Worm (Caenorhabditis elegans): Measurements from ENCODE around the gene srw-4.

Gene srw-4

DNA sequence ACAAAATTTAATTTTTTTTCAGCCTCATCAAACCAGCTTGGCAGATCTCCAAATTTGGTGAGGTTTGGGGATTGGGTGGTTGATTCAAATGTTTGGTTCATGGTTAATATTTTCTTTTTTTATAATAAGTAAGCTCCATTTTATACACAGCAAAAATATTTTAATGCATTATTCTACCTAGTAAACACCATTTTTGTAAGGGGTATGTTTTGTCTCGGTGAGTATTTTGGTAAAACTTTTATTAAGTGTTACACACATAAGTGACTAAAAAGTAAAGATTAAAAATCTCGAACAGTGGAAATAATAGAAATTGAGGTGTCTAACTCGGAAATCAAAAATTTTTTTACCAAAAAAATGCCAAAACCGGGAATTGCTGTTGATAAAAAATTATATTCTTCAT lies at the start of gene srw-4:
TSS of gene srw-4 (minus strand) at position 101 of the 400 bp plus-strand sequence.
- TF ChIP-seq mab-5 (tag; optimal IDR thresholded peaks at IDR 0.05) (no peak), ces-1 (GFP tag; optimal IDR thresholded peaks at IDR 0.05) (no peak), bed-3 (GFP tag; optimal IDR thresholded peaks at IDR 0.05) (no peak), ceh-39 (tag; optimal IDR thresholded peaks at IDR 0.05) (no peak), mep-1 (tag; optimal IDR thresholded peaks at IDR 0.05) (no peak), unc-62 (GFP tag; optimal IDR thresholded peaks at IDR 0.05) (no peak), tbx-8 (GFP tag; optimal IDR thresholded peaks at IDR 0.05) (no peak), cnd-1 (tag; optimal IDR thresholded peaks at IDR 0.05) (no peak)

DNA sequence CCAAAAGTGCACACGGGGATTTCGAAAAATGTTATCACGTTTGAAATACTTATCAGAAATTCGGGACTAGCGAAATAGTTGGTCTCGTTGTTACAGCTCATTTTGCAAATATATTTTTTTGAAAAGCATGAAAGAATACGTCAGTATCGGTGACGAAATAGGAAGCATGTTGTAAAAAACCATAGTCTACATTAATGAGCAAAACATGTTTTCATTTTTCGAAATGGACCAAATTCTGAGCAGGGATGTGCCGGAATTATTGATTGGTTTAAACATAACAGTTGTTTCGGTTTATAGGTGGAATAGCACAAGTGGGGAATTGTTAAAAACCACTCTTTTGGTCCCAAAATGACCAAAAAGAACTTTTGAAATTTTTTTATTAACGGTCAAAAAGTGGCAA lies 45.5 kb upstream of the srw-4 start, which contains the start of gene srh-247:
TSS of gene srh-247 (minus strand) at position 101 of the 400 bp plus-strand sequence.
- TF ChIP-seq elt-3 (tag; optimal IDR thresholded peaks at IDR 0.05), result no peak
- no peak for TF ChIP-seq zip-8 (tag; optimal IDR thresholded peaks at IDR 0.05)
- TF ChIP-seq ztf-11 (tag; optimal IDR thresholded peaks at IDR 0.05), result no peak
- no peak for TF ChIP-seq lsy-2 (tag; optimal IDR thresholded peaks at IDR 0.05)
- TF ChIP-seq sptf-1 (tag; optimal IDR thresholded peaks at IDR 0.05), result no peak
- no peak for TF ChIP-seq nhr-2 (tag; optimal IDR thresholded peaks at IDR 0.05)
- no peak for TF ChIP-seq mep-1 (tag; optimal IDR thresholded peaks at IDR 0.05)
- no peak for TF ChIP-seq lin-32 (GFP tag; optimal IDR thresholded peaks at IDR 0.05)
- TF ChIP-seq nhr-237 (tag; optimal IDR thresholded peaks at IDR 0.05), result no peak
- no peak for TF ChIP-seq hlh-1 (tag; optimal IDR thresholded peaks at IDR 0.05)
- TF ChIP-seq flh-1 (GFP tag; optimal IDR thresholded peaks at IDR 0.05), result no peak
- no peak for TF ChIP-seq ceh-83 (GFP tag; optimal IDR thresholded peaks at IDR 0.05)
- no peak for TF ChIP-seq drap-1 (GFP tag; optimal IDR thresholded peaks at IDR 0.05)

DNA sequence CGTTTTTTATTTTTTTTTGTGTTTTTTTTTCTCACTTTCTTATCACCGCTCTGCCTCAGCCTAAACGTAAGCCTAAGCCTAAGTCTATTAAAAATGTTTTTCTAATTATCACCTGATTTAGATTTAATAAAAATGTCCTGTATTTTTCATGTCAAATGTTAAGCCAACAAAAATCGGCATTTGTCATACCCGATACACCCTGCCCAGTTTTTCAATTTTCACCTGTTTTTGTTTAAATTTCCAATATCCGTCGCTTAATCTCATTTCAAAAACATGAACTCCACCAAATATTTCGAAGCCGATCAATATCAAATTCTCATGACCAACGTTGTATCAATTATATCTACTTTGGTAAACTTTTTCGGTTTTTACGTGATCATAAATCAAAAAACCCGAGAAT lies 42.7 kb upstream of the srw-4 start, which contains the start of gene C31B8.1:
TSS of gene C31B8.1 (plus strand) at position 301 of the 400 bp plus-strand sequence.
- TF ChIP-seq lsy-2 (tag; optimal IDR thresholded peaks at IDR 0.05) (no peak), nhr-237 (tag; optimal IDR thresholded peaks at IDR 0.05) (no peak), mep-1 (tag; optimal IDR thresholded peaks at IDR 0.05) (no peak), drap-1 (GFP tag; optimal IDR thresholded peaks at IDR 0.05) (no peak), ceh-83 (GFP tag; optimal IDR thresholded peaks at IDR 0.05) (no peak), zip-8 (tag; optimal IDR thresholded peaks at IDR 0.05) (no peak), ham-2 (GFP tag; optimal IDR thresholded peaks at IDR 0.05) (no peak), nhr-28 (tag; optimal IDR thresholded peaks at IDR 0.05) (no peak), hlh-1 (tag; optimal IDR thresholded peaks at IDR 0.05) (no peak), pha-4 (tag; optimal IDR thresholded peaks at IDR 0.05) (no peak), cnd-1 (tag; optimal IDR thresholded peaks at IDR 0.05) (no peak)

DNA sequence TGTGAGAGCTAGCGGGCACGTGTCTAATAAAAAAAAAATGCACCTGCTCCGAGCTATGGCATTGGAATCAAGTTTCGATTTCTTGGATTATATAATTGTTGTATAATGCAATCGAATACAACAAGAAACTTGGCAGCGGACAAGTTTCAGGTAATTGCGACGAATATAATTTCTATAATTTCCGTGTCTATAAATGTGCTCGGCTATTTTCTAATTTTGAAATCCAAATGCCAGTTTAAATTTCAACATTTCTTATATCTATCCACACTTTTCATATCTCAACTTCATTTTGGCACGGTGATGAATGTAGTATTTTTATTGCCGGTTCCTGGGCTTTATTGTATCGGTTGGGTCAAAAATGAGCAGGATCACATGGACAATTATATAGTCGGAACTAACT lies 41.2 kb upstream of the srw-4 start, which contains the start of gene C31B8.16:
TSS of gene C31B8.16 (plus strand) at position 301 of the 400 bp plus-strand sequence.
- no peak for TF ChIP-seq nhr-28 (tag; optimal IDR thresholded peaks at IDR 0.05)
- TF ChIP-seq blmp-1 (tag; optimal IDR thresholded peaks at IDR 0.05), result no peak

DNA sequence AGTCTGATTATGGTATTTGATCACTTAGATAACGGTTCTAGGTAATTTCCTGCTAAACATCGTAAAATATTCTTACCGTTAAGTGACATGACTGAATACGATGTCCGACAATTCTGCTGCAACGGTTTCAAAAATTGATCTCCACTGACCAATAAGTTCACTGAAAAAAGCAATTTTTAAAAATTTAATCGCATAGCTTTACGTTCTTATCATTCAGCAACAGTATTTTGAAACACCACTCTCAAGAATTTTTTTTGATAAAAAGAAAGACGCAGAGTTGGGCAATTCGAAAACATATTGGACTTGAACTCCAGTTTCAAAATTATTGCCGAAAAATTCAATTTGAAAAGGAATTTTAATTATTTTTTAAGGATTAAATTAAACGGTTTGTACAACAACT lies 39.0 kb upstream of the srw-4 start, which contains the start of gene C31B8.12:
TSS of gene C31B8.12 (minus strand) at position 101 of the 400 bp plus-strand sequence.
- TF ChIP-seq unc-120 (tag; optimal IDR thresholded peaks at IDR 0.05; ENCODE audit: poor library complexity, severe bottlenecking) (no peak), unc-62 (GFP tag; optimal IDR thresholded peaks at IDR 0.05) (no peak), ceh-39 (tag; optimal IDR thresholded peaks at IDR 0.05) (no peak), ztf-11 (tag; optimal IDR thresholded peaks at IDR 0.05) (no peak), cnd-1 (tag; optimal IDR thresholded peaks at IDR 0.05) (no peak), hlh-1 (tag; optimal IDR thresholded peaks at IDR 0.05) (no peak), elt-3 (tag; optimal IDR thresholded peaks at IDR 0.05) (no peak), sptf-1 (tag; optimal IDR thresholded peaks at IDR 0.05) (no peak), ham-2 (GFP tag; optimal IDR thresholded peaks at IDR 0.05) (no peak), flh-1 (GFP tag; optimal IDR thresholded peaks at IDR 0.05) (no peak), bed-3 (GFP tag; optimal IDR thresholded peaks at IDR 0.05) (no peak), nhr-28 (tag; optimal IDR thresholded peaks at IDR 0.05) (no peak), mls-2 (tag; optimal IDR thresholded peaks at IDR 0.05) (no peak), lin-32 (GFP tag; optimal IDR thresholded peaks at IDR 0.05) (no peak), pha-4 (tag; optimal IDR thresholded peaks at IDR 0.05) (no peak), mab-5 (tag; optimal IDR thresholded peaks at IDR 0.05) (no peak), drap-1 (GFP tag; optimal IDR thresholded peaks at IDR 0.05) (no peak), nhr-2 (tag; optimal IDR thresholded peaks at IDR 0.05) (no peak)

DNA sequence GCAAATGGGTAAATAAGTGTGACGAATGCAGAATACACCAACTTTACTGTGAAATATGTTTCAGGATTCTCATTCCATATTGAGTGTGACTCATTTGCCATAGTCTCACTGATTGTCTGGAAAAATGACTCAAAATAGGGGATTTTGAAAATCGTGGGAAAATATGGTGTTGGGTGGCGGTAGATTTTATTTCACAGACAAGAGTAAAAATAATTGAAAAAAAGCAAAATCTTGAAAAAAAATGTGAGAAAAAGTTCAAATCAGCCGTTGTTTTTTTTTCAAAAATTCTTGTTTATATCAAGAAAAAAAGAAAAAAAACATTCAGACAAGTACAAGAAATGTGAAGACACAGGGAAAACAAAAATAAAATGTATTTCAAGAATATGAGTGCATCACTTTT lies 34.0 kb upstream of the srw-4 start, which contains the start of gene srh-38:
TSS of gene srh-38 (minus strand) at position 101 of the 400 bp plus-strand sequence.
- TF ChIP-seq snpc-4 (tag; optimal IDR thresholded peaks at IDR 0.05), result no peak
- TF ChIP-seq ces-1 (GFP tag; optimal IDR thresholded peaks at IDR 0.05), result no peak
- no peak for TF ChIP-seq ceh-83 (GFP tag; optimal IDR thresholded peaks at IDR 0.05)
- TF ChIP-seq nhr-28 (tag; optimal IDR thresholded peaks at IDR 0.05), result no peak
- TF ChIP-seq zip-8 (tag; optimal IDR thresholded peaks at IDR 0.05), result no peak
- no peak for TF ChIP-seq ztf-11 (tag; optimal IDR thresholded peaks at IDR 0.05)
- TF ChIP-seq nhr-2 (tag; optimal IDR thresholded peaks at IDR 0.05), result no peak
- TF ChIP-seq elt-3 (tag; optimal IDR thresholded peaks at IDR 0.05), result no peak
- TF ChIP-seq drap-1 (GFP tag; optimal IDR thresholded peaks at IDR 0.05), result no peak
- no peak for TF ChIP-seq elt-1 (tag; optimal IDR thresholded peaks at IDR 0.05; ENCODE audit: borderline replicate concordance, insufficient read depth)
- TF ChIP-seq ceh-43 (GFP tag; optimal IDR thresholded peaks at IDR 0.05), result no peak
- no peak for TF ChIP-seq nhr-237 (tag; optimal IDR thresholded peaks at IDR 0.05)
- no peak for TF ChIP-seq tbx-8 (GFP tag; optimal IDR thresholded peaks at IDR 0.05)
- TF ChIP-seq M03D4.4 (tag; optimal IDR thresholded peaks at IDR 0.05), result no peak
- TF ChIP-seq lsy-2 (tag; optimal IDR thresholded peaks at IDR 0.05), result no peak
- TF ChIP-seq lin-13 (tag; optimal IDR thresholded peaks at IDR 0.05), result no peak
- no peak for TF ChIP-seq hlh-1 (tag; optimal IDR thresholded peaks at IDR 0.05)
- no peak for TF ChIP-seq lin-32 (GFP tag; optimal IDR thresholded peaks at IDR 0.05)
- no peak for TF ChIP-seq nhr-76 (tag; optimal IDR thresholded peaks at IDR 0.05)
